Fruit fly (Drosophila melanogaster) whole organism, wandering third instar larva: ENCODE data around the gene CG1737.

Experiments used
- Abd-B ChIP-seq: fragments of >200 bp; optimal IDR thresholded peaks from 2 replicates; lab custom pipeline; 2017; ENCODE audit warnings: missing biosample characterization, missing genetic modification characterization
- CG32264 ChIP-seq: fragments of 200-800 bp; sonication (Bioruptor generic); optimal IDR thresholded peaks from 2 replicates; lab custom pipeline; 2016; ENCODE audit warnings: missing biosample characterization, missing genetic modification characterization
- CG9705 ChIP-seq: fragments of 200-800 bp; sonication (Bioruptor generic); optimal IDR thresholded peaks from 2 replicates; lab custom pipeline; 2018; ENCODE audit warnings: missing biosample characterization, mild to moderate bottlenecking, missing genetic modification characterization
- CrebA ChIP-seq: fragments of 200-800 bp; sonication (Bioruptor generic); optimal IDR thresholded peaks from 2 replicates; lab custom pipeline; 2016; ENCODE audit warnings: missing biosample characterization, mild to moderate bottlenecking, missing genetic modification characterization, borderline replicate concordance
- Dfd ChIP-seq: fragments of >200 bp; optimal IDR thresholded peaks from 2 replicates; lab custom pipeline; 2017; ENCODE audit warnings: missing biosample characterization, missing genetic modification characterization
- Dif ChIP-seq: fragments of 200-275, 200-300 bp; sonication (Bioruptor generic); optimal IDR thresholded peaks from 2 replicates; lab custom pipeline; 2018; ENCODE audit warnings: missing biosample characterization, missing genetic modification characterization; ENCODE audit not compliant: partially characterized antibody
- GATAd ChIP-seq: sonication (Bioruptor generic); optimal IDR thresholded peaks from 2 replicates; lab custom pipeline; 2016; ENCODE audit warnings: missing biosample characterization, missing genetic modification characterization
- HLH106 ChIP-seq: fragments of 200-800 bp; optimal IDR thresholded peaks from 3 replicates; lab custom pipeline; 2019; ENCODE audit warnings: missing biosample characterization, mild to moderate bottlenecking, missing genetic modification characterization, moderate library complexity
- Hnf4 ChIP-seq: fragments of 200-800 bp; sonication (Bioruptor generic); optimal IDR thresholded peaks from 2 replicates; lab custom pipeline; 2016; ENCODE audit warnings: missing biosample characterization, mild to moderate bottlenecking, missing genetic modification characterization
- Hr78 ChIP-seq: fragments of >200 bp; optimal IDR thresholded peaks from 2 replicates; lab custom pipeline; 2017; ENCODE audit warnings: missing biosample characterization, missing genetic modification characterization
- Hr83 ChIP-seq: fragments of 200-300 bp; sonication (Bioruptor generic); optimal IDR thresholded peaks from 2 replicates; lab custom pipeline; 2016; ENCODE audit warnings: missing biosample characterization, mild to moderate bottlenecking, missing genetic modification characterization, moderate library complexity; ENCODE audit not compliant: poor library complexity, severe bottlenecking
- Jra ChIP-seq: sonication (Bioruptor generic); optimal IDR thresholded peaks from 2 replicates; lab custom pipeline; 2016; ENCODE audit warnings: missing biosample characterization, missing genetic modification characterization
- Mio ChIP-seq: sonication (Bioruptor generic); optimal IDR thresholded peaks from 2 replicates; lab custom pipeline; 2016; ENCODE audit warnings: missing biosample characterization, missing genetic modification characterization
- Myc ChIP-seq: fragments of >200 bp; optimal IDR thresholded peaks from 2 replicates; lab custom pipeline; 2017
- N ChIP-seq: fragments of >200 bp; optimal IDR thresholded peaks from 2 replicates; lab custom pipeline; 2018; ENCODE audit warnings: missing biosample characterization, missing external identifiers, missing genetic modification characterization
- OdsH ChIP-seq: fragments of 200-800 bp; sonication (Bioruptor generic); optimal IDR thresholded peaks from 2 replicates; lab custom pipeline; 2016; ENCODE audit warnings: missing biosample characterization, mild to moderate bottlenecking, missing genetic modification characterization
- Rel ChIP-seq, 2 experiments: fragments of 200-800 bp; sonication (Bioruptor generic) in 1 of 2; optimal IDR thresholded peaks; 2 replicates in 1 of 2; 3 replicates in 1 of 2; lab custom pipeline; 2016 to 2019; ENCODE audit warnings: mild to moderate bottlenecking in 2 of 2, missing biosample characterization in 2 of 2, missing genetic modification characterization in 2 of 2, moderate library complexity in 1 of 2
- Sp1 ChIP-seq: fragments of 200-800 bp; sonication (Bioruptor generic); optimal IDR thresholded peaks from 3 replicates; lab custom pipeline; 2019; ENCODE audit warnings: missing biosample characterization, mild to moderate bottlenecking, missing genetic modification characterization, moderate library complexity
- Vsx2 ChIP-seq: fragments of 200-300, 225-300 bp; sonication (Bioruptor generic); optimal IDR thresholded peaks from 2 replicates; lab custom pipeline; 2018; ENCODE audit warnings: missing biosample characterization, missing genetic modification characterization; ENCODE audit not compliant: partially characterized antibody
- br ChIP-seq: fragments of 200-800 bp; sonication (Bioruptor generic); optimal IDR thresholded peaks from 2 replicates; lab custom pipeline; 2016; ENCODE audit warnings: missing biosample characterization, missing genetic modification characterization
- dl ChIP-seq, 2 experiments: fragments of 175-275, 200-275 bp in 1 of 2; fragments of 200-275 bp in 1 of 2; sonication (Bioruptor generic); optimal IDR thresholded peaks; lab custom pipeline; 2018; ENCODE audit warnings: mild to moderate bottlenecking in 2 of 2, missing biosample characterization in 2 of 2, missing genetic modification characterization in 2 of 2, moderate library complexity in 2 of 2; ENCODE audit not compliant: partially characterized antibody in 2 of 2, insufficient read depth in 1 of 2
- dmrt93B ChIP-seq: fragments of 200-800 bp; sonication (Bioruptor generic); optimal IDR thresholded peaks from 2 replicates; lab custom pipeline; 2018; ENCODE audit warnings: missing biosample characterization, mild to moderate bottlenecking, missing genetic modification characterization
- dsf ChIP-seq: sonication (Bioruptor generic); optimal IDR thresholded peaks from 2 replicates; lab custom pipeline; 2016; ENCODE audit warnings: missing biosample characterization, missing genetic modification characterization, borderline replicate concordance
- ey ChIP-seq: fragments of 200-800 bp; sonication (Bioruptor generic); optimal IDR thresholded peaks from 2 replicates; lab custom pipeline; 2016; ENCODE audit warnings: missing biosample characterization, missing genetic modification characterization
- foxo ChIP-seq, 2 experiments: fragments of 200-800 bp; sonication (Bioruptor generic); optimal IDR thresholded peaks; 2 replicates in 1 of 2; 3 replicates in 1 of 2; lab custom pipeline; 2016 to 2017; ENCODE audit warnings: missing biosample characterization in 2 of 2, missing genetic modification characterization in 2 of 2
- fru ChIP-seq: fragments of 200-800 bp; sonication (Bioruptor generic); optimal IDR thresholded peaks from 3 replicates; lab custom pipeline; 2016; ENCODE audit warnings: missing biosample characterization, mild to moderate bottlenecking, missing genetic modification characterization
- h ChIP-seq: fragments of 200-800 bp; sonication (Bioruptor generic); optimal IDR thresholded peaks from 3 replicates; lab custom pipeline; 2016; ENCODE audit warnings: missing biosample characterization, mild to moderate bottlenecking, missing genetic modification characterization
- jim ChIP-seq: fragments of 175-275, 200-325 bp; sonication (Bioruptor generic); optimal IDR thresholded peaks from 2 replicates; lab custom pipeline; 2016; ENCODE audit warnings: missing biosample characterization, mild to moderate bottlenecking, missing genetic modification characterization
- lola ChIP-seq: fragments of >200 bp; optimal IDR thresholded peaks from 2 replicates; lab custom pipeline; 2017; ENCODE audit warnings: missing biosample characterization, missing genetic modification characterization
- pan ChIP-seq: fragments of >200 bp; optimal IDR thresholded peaks from 2 replicates; lab custom pipeline; 2017
- psq ChIP-seq: fragments of 200-800 bp; sonication (Bioruptor generic); optimal IDR thresholded peaks from 3 replicates; lab custom pipeline; 2017; ENCODE audit warnings: missing biosample characterization, mild to moderate bottlenecking, missing genetic modification characterization, moderate library complexity
- rgr ChIP-seq: fragments of 200-800 bp; sonication (Bioruptor generic); optimal IDR thresholded peaks from 3 replicates; lab custom pipeline; 2016; ENCODE audit warnings: missing biosample characterization, mild to moderate bottlenecking, missing genetic modification characterization
- sage ChIP-seq: fragments of 200-800 bp; sonication (Bioruptor generic); optimal IDR thresholded peaks from 2 replicates; lab custom pipeline; 2016; ENCODE audit warnings: missing biosample characterization, mild to moderate bottlenecking, missing genetic modification characterization
- sv ChIP-seq: fragments of 200-800 bp; sonication (Bioruptor generic); optimal IDR thresholded peaks from 3 replicates; lab custom pipeline; 2016; ENCODE audit warnings: missing biosample characterization, missing genetic modification characterization
- tai ChIP-seq: sonication (Bioruptor generic); optimal IDR thresholded peaks from 2 replicates; lab custom pipeline; 2016; ENCODE audit warnings: missing biosample characterization, missing genetic modification characterization
- usp ChIP-seq: fragments of >200 bp; optimal IDR thresholded peaks from 2 replicates; lab custom pipeline; 2017; ENCODE audit warnings: missing biosample characterization, missing genetic modification characterization
- woc ChIP-seq: sonication (Bioruptor generic); optimal IDR thresholded peaks from 2 replicates; lab custom pipeline; 2016; ENCODE audit warnings: missing biosample characterization, mild to moderate bottlenecking, missing genetic modification characterization

Gene CG1737

DNA sequence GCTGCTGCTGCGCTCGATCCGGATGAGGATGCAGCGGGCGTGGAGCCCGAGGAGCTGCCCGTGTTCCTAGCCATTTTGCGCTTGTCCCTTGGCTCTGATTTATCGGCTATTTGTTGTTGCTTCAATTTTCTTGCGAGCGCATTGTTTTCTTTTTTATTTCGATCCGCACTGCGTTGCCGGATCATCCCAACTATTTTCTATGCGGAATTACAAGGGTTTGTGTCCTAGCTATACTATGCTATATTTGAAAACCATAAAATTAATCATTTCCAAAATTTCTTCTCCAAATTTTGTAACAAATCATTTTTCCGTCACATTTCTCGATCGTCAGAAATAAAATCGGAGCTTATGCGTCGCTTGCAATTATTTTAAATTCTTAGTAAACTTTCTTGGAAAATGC, 2.6 kb upstream of the CG1737 start, which contains the start of the genes GCS1 and CG11756:
Gene GCS1, minus strand, starts transcription at position 193 of the 400 bp plus-strand sequence.
Gene CG11756, plus strand, starts transcription at position 312 of the 400 bp plus-strand sequence.
- TF ChIP-seq Dif (GFP tag; lab: Kevin White, UChicago) (no peak), psq (peak; percentile 2), CG32264 (no peak)

DNA sequence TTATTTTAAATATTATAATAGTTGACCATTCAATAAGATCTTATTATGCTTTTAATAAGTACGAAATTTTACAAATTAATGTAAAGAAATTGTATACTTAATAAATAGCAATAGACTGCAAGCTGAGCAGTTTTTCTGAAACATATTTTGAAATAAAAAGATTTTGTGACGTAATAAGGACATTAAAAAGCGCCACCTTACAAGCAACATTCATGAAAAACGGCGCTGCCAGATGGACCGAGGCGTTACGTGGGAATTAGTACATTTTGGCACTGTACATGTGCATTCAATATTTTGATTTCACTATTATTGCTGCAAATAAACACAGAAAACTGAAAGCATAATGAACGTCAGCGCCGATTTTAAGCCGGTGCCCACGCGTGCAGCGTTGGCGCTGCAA, 1.6 kb upstream of the CG1737 start, which contains the start of gene CG1738:
Gene CG1738, plus strand, starts transcription at position 221 of the 400 bp plus-strand sequence.
- no peak for TF ChIP-seq ey
- no peak for TF ChIP-seq Dif (GFP tag; lab: Kevin White, UChicago)
- TF ChIP-seq Mio (GFP tag; lab: Kevin White, UChicago): no peak
- peak; percentile 8 for TF ChIP-seq rgr (GFP tag; lab: Kevin White, UChicago)
- no peak for TF ChIP-seq sage (GFP tag; lab: Kevin White, UChicago)
- no peak for TF ChIP-seq Jra
- peak; percentile 37 for TF ChIP-seq HLH106 (tag; lab: Kevin White, UChicago)
- no peak for TF ChIP-seq dl (GFP tag; optimal IDR thresholded peaks at IDR 0.05; lab: Kevin White, UChicago; ENCODE audit: insufficient read depth in 1 of 2, partially characterized antibody in 2 of 2)
- peak in 1 of 2 experiments; percentile 9 for TF ChIP-seq foxo (GFP tag; optimal IDR thresholded peaks at IDR 0.05; lab: Kevin White, UChicago)
- peak; percentile 63 for TF ChIP-seq woc
- no peak for TF ChIP-seq br (GFP tag; lab: Kevin White, UChicago)
- peak; percentile 31 for TF ChIP-seq Sp1 (GFP tag; lab: Kevin White, UChicago)
- TF ChIP-seq usp: no peak
- no peak for TF ChIP-seq dmrt93B
- TF ChIP-seq, all 38 proteins: peak for 5

DNA sequence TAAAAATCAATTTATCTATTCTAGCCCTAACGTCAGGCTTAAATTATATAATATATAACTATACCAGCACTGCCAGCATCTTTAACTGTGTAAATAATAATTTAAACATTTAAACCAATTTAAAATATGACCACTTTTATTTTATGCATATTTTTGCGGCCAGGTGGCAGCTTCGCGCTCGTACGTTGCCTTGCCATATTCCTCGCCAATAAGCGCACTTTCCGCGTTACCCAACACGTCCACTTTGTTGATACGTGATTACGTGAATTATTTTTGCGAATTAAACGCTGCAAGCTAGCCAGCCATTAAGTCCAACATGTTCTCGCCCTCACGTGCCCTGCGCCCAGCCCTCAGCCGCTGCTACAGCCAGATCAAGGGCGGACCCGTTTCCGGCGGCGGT, 628 bp upstream of the CG1737 start, which contains the start of gene NdufV3:
Gene NdufV3, plus strand, starts transcription at position 219 of the 400 bp plus-strand sequence.
- no peak for TF ChIP-seq Dif (GFP tag; lab: Kevin White, UChicago)
- TF ChIP-seq CrebA (GFP tag; lab: Kevin White, UChicago): no peak
- no peak for TF ChIP-seq dl (GFP tag; optimal IDR thresholded peaks at IDR 0.05; lab: Kevin White, UChicago; ENCODE audit: insufficient read depth in 1 of 2, partially characterized antibody in 2 of 2)
- TF ChIP-seq Vsx2: no peak
- no peak for TF ChIP-seq Rel (GFP tag; optimal IDR thresholded peaks at IDR 0.05; lab: Kevin White, UChicago)
- TF ChIP-seq Rel (tag; optimal IDR thresholded peaks at IDR 0.05; lab: Kevin White, UChicago): no peak
- no peak for TF ChIP-seq dmrt93B
- peak; percentile 26 for TF ChIP-seq HLH106 (tag; lab: Kevin White, UChicago)
- peak; percentile 10 for TF ChIP-seq h
- no peak for TF ChIP-seq Hr83 (GFP tag; lab: Kevin White, UChicago)
- no peak for TF ChIP-seq psq
- peak; percentile 17 for TF ChIP-seq sage (GFP tag; lab: Kevin White, UChicago)
- no peak for TF ChIP-seq jim
- TF ChIP-seq rgr (GFP tag; lab: Kevin White, UChicago): peak; percentile 12
- TF ChIP-seq foxo (GFP tag; optimal IDR thresholded peaks at IDR 0.05; lab: Kevin White, UChicago): peak in 1 of 2 experiments; percentile 37
- peak; percentile 6 for TF ChIP-seq ey
- peak; percentile 49 for TF ChIP-seq Hnf4 (GFP tag; lab: Kevin White, UChicago)
- TF ChIP-seq br (GFP tag; lab: Kevin White, UChicago): peak; percentile 6

DNA sequence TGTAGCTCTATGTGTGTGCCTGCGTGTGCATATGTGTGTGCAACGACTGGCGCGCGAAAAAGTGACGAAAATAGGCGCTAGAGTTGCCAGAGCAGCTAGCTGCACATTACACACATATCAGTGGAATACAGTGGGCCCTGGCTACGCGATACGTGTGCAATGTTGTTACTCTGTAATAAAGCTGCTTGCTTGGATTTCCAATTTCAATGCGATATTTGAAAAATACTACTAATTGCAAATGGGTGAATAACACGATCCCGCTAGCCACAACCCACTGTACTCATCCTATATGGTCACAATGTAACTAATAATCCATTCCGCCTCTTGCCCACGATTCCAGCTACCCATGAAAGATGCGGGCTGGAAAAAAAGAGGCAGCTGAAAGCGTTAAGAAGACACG, 943 bp downstream of the CG1737 start:
- TF ChIP-seq Rel (GFP tag; optimal IDR thresholded peaks at IDR 0.05; lab: Kevin White, UChicago): no peak
- peak; percentile 72 for TF ChIP-seq Rel (tag; optimal IDR thresholded peaks at IDR 0.05; lab: Kevin White, UChicago)
- TF ChIP-seq CrebA (GFP tag; lab: Kevin White, UChicago): no peak
- TF ChIP-seq h: peak; percentile 95
- peak; percentile 95 for TF ChIP-seq ey
- peak; percentile 71 for TF ChIP-seq Jra
- TF ChIP-seq Hnf4 (GFP tag; lab: Kevin White, UChicago): peak; percentile 93
- TF ChIP-seq pan: no peak
- TF ChIP-seq psq: peak; percentile 81
- peak; percentile 46 to 96 for TF ChIP-seq foxo (GFP tag; optimal IDR thresholded peaks at IDR 0.05; lab: Kevin White, UChicago)
- peak; percentile 83 for TF ChIP-seq CG32264
- TF ChIP-seq OdsH: peak; percentile 91
- TF ChIP-seq fru (GFP tag; lab: Kevin White, UChicago): peak; percentile 92
- no peak for TF ChIP-seq dsf
- TF ChIP-seq Dfd (GFP tag; lab: Kevin White, UChicago): no peak
- TF ChIP-seq Hr78 (GFP tag; lab: Kevin White, UChicago): no peak
- TF ChIP-seq CG9705: peak; percentile 80
- TF ChIP-seq Abd-B (GFP tag; lab: Kevin White, UChicago): no peak
- no peak for TF ChIP-seq tai
- peak; percentile 93 for TF ChIP-seq br (GFP tag; lab: Kevin White, UChicago)
- TF ChIP-seq Vsx2: no peak
- peak; percentile 92 for TF ChIP-seq HLH106 (tag; lab: Kevin White, UChicago)
- TF ChIP-seq sv: peak; percentile 79
- TF ChIP-seq N (GFP tag; lab: Kevin White, UChicago): no peak
- TF ChIP-seq dmrt93B: peak; percentile 88
- TF ChIP-seq Myc: no peak
- no peak for TF ChIP-seq lola (GFP tag; lab: Kevin White, UChicago)
- peak; percentile 48 for TF ChIP-seq GATAd
- TF ChIP-seq Dif (GFP tag; lab: Kevin White, UChicago): no peak
- TF ChIP-seq Hr83 (GFP tag; lab: Kevin White, UChicago): peak; percentile 93
- TF ChIP-seq dl (GFP tag; optimal IDR thresholded peaks at IDR 0.05; lab: Kevin White, UChicago; ENCODE audit: insufficient read depth in 1 of 2, partially characterized antibody in 2 of 2): no peak
- TF ChIP-seq woc: peak; percentile 84
- TF ChIP-seq Sp1 (GFP tag; lab: Kevin White, UChicago): peak; percentile 86
- no peak for TF ChIP-seq usp
- peak; percentile 77 for TF ChIP-seq sage (GFP tag; lab: Kevin White, UChicago)
- peak; percentile 96 for TF ChIP-seq rgr (GFP tag; lab: Kevin White, UChicago)
- peak; percentile 68 for TF ChIP-seq jim
